Fruit fly (Drosophila melanogaster): Measurements from ENCODE around the gene CG10694.

The CG10694 gene

DNA sequence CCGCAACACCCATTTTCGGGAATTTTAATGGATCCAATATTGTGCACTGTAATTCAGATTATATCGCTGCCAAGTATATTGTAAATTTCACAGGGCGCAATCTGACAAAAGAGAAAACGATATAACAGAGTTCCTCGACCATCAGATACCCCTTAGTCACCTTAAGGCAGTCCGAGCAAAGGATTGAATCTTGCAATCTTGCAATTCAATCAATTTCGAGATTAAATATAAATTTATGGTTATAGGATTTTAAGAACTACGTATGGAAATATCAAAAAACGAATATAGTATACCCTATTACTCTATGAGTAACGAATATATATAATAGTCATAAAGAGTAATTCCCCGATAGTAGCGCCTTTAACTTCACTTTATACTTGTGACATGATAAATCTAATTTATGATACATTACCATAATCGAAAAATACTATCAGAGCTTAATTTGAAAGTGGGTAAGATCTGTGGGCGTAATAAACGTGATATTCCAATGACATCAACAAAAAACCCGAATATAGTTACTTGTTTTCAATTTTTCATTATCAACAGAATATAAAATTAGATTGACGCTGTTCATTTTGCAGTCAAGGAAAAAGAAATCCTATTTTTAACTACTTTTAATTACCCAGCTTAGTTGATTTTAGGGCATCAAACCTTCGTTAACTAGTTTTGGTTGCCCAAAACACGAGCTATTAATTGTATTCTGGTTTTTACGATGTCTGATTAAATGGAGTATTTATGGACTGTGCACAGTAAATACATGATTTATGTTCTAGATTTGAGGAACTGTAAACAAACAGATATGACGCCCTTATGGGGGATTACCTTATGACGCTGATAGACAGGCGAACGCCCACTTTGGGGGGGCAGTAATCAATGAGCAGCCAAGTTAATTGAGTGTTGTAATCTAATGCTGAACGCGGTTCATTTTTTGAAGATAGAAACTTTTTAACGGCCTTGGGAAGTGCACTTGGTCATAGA lies 31.6 kb downstream of the CG10694 start:
- TF ChIP-seq eg (GFP tag; IDR thresholded peaks at IDR 0.05) (no peak), fkh (GFP tag; optimal IDR thresholded peaks at IDR 0.05) (peak; percentile 55), CG11762 (GFP tag; optimal IDR thresholded peaks at IDR 0.05; ENCODE audit: insufficient read depth) (no peak), CG7368 (GFP tag; optimal IDR thresholded peaks at IDR 0.05) (no peak), CG32006 (GFP tag; optimal IDR thresholded peaks at IDR 0.05) (no peak), vri (GFP tag; optimal IDR thresholded peaks at IDR 0.05) (peak; percentile 28), fd59A (GFP tag; optimal IDR thresholded peaks at IDR 0.05) (no peak), achi (GFP tag; optimal IDR thresholded peaks at IDR 0.05) (no peak), svp (GFP tag) (peak; percentile 63), CG6276 (GFP tag; optimal IDR thresholded peaks at IDR 0.05) (no peak)

DNA sequence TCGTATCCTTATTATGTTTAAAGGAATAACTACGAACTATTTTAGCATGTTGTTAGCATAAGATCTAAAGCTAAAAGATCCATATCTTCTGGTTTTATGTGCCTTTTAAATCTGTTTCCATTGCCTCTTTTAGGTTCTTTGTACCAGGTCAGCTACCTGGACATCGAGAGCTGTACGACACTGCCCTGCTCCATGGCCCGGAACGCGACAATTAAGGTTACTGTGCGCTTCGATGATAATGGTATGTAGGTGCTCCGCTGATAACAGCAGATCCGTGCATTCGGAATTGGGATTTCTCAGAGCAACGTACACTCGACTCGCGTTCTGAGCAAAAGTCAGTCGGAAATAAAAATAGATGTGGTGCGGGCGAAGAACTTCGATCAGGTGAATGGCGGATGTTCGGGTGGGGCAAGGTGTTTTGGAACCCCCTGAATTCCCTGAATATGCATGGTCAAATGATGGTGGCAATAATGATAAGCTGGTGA lies 32.5 kb downstream of the CG10694 start:
- TF ChIP-seq svp (GFP tag) (peak; percentile 98), CG11294 (GFP tag; IDR thresholded peaks at IDR 0.05) (no peak)

DNA sequence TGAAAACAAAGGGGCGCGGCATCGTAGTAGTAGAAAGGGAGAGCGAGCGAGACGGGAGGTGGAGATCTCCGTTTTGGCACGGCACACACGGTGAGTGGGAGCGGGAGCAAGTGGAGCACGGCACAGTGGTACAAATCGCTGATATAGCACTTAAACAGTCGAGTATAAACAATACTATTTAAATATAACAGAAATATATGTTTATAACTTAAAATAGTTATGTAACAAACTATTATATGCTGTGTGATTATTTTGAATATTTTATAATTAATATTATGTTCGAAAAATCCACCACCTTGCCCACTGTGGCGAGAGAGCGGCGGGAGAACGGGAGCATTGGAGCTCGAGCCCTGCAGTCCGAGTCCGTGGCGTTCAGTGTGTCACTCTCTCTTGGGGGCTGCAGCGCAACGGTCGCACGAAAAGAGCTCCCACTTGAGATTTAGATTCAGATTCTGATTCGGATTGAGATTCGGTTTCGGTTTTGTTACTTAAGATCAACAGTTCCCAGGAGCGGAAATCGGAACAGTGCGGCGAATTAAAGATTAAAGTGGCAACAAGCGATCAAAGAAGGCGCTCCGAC lies 33.9 kb downstream of the CG10694 start, which contains the start of gene Kal1:
Gene Kal1, plus strand, starts transcription at position 383 of the 580 bp plus-strand sequence.
- peak; percentile 96 for TF ChIP-seq CG11762 (GFP tag; optimal IDR thresholded peaks at IDR 0.05; ENCODE audit: insufficient read depth)
- TF ChIP-seq Eip78C (GFP tag): peak; percentile 99
- TF ChIP-seq fd59A (GFP tag; optimal IDR thresholded peaks at IDR 0.05): peak; percentile 98
- peak; percentile 97 for TF ChIP-seq CG32006 (GFP tag; optimal IDR thresholded peaks at IDR 0.05)
- peak; percentile 91 for TF ChIP-seq cyc (GFP tag; optimal IDR thresholded peaks at IDR 0.05)
- TF ChIP-seq Eip93F (GFP tag; optimal IDR thresholded peaks at IDR 0.05): peak; percentile 97
- peak; percentile 84 for TF ChIP-seq CG31627 (GFP tag; optimal IDR thresholded peaks at IDR 0.05)
- peak; percentile 94 for TF ChIP-seq CG8319 (GFP tag; optimal IDR thresholded peaks at IDR 0.05)
- peak; percentile 94 for TF ChIP-seq Sox15 (GFP tag; optimal IDR thresholded peaks at IDR 0.05)
- TF ChIP-seq achi (GFP tag; optimal IDR thresholded peaks at IDR 0.05): peak; percentile 98
- TF ChIP-seq Hr4 (GFP tag; optimal IDR thresholded peaks at IDR 0.05): peak; percentile 92
- peak; percentile 99 for TF ChIP-seq CG15336 (GFP tag; IDR thresholded peaks at IDR 0.05)
- peak; percentile 93 for TF ChIP-seq Lpt (GFP tag; optimal IDR thresholded peaks at IDR 0.05)
- TF ChIP-seq CG1621 (tag; optimal IDR thresholded peaks at IDR 0.05): peak; percentile 97
- peak; percentile 91 to 94 for TF ChIP-seq salr (GFP tag; optimal IDR thresholded peaks at IDR 0.05)
- TF ChIP-seq Eip75B (GFP tag; optimal IDR thresholded peaks at IDR 0.05): peak; percentile 95
- TF ChIP-seq CG6854 (GFP tag; optimal IDR thresholded peaks at IDR 0.05): peak; percentile 98
- peak; percentile 98 for TF ChIP-seq CG3919 (GFP tag; optimal IDR thresholded peaks at IDR 0.05)
- peak; percentile 99 for TF ChIP-seq CG8119 (GFP tag; IDR thresholded peaks at IDR 0.05)
- TF ChIP-seq Hr39 (GFP tag; optimal IDR thresholded peaks at IDR 0.05): peak; percentile 81
- peak; percentile 99 for TF ChIP-seq CG6792 (GFP tag; optimal IDR thresholded peaks at IDR 0.05)
- peak; percentile 93 for TF ChIP-seq Sox14 (GFP tag; optimal IDR thresholded peaks at IDR 0.05)
- peak; percentile 87 for TF ChIP-seq CG4318 (GFP tag; optimal IDR thresholded peaks at IDR 0.05)
- TF ChIP-seq topi (GFP tag; optimal IDR thresholded peaks at IDR 0.05): peak; percentile 93
- peak; percentile 97 for TF ChIP-seq OdsH (GFP tag; optimal IDR thresholded peaks at IDR 0.05)
- peak; percentile 97 for TF ChIP-seq CG10669 (GFP tag; optimal IDR thresholded peaks at IDR 0.05)
- peak; percentile 97 for TF ChIP-seq CG10631 (GFP tag; optimal IDR thresholded peaks at IDR 0.05)
- TF ChIP-seq ss (GFP tag; optimal IDR thresholded peaks at IDR 0.05): peak; percentile 99
- peak; percentile 96 for TF ChIP-seq Sox102F (GFP tag; optimal IDR thresholded peaks at IDR 0.05)
- peak; percentile 99 for TF ChIP-seq Ets96B (tag; optimal IDR thresholded peaks at IDR 0.05)
- peak; percentile 98 for TF ChIP-seq spab (GFP tag; optimal IDR thresholded peaks at IDR 0.05)
- TF ChIP-seq CG7368 (GFP tag; optimal IDR thresholded peaks at IDR 0.05): peak; percentile 97
- TF ChIP-seq lz (GFP tag; optimal IDR thresholded peaks at IDR 0.05): peak; percentile 91
- peak; percentile 96 for TF ChIP-seq Gug (GFP tag; IDR thresholded peaks at IDR 0.05)
- TF ChIP-seq CG6163 (GFP tag; IDR thresholded peaks at IDR 0.05): peak; percentile 98
- peak; percentile 36 for TF ChIP-seq fkh (GFP tag; optimal IDR thresholded peaks at IDR 0.05)
- peak; percentile 97 for TF ChIP-seq CG16779 (tag; optimal IDR thresholded peaks at IDR 0.05)
- TF ChIP-seq fd85E (GFP tag; optimal IDR thresholded peaks at IDR 0.05): peak; percentile 92
- peak; percentile 92 for TF ChIP-seq CG11902 (GFP tag; optimal IDR thresholded peaks at IDR 0.05)
